Fruit fly (Drosophila melanogaster) Kc167 (cell line): Measurements from ENCODE around the gene CG10510.

ENCODE experiments used
- Myc ChIP-seq: fragments of >200 bp; optimal IDR thresholded peaks from 2 replicates; lab custom pipeline; 2017; ENCODE audit warnings: missing external identifiers
- Sin3A ChIP-seq: fragments of >200 bp; optimal IDR thresholded peaks from 2 replicates; lab custom pipeline; 2018; ENCODE audit warnings: missing external identifiers
- h ChIP-seq: fragments of >200 bp; optimal IDR thresholded peaks from 3 replicates; lab custom pipeline; 2018; ENCODE audit warnings: missing external identifiers
- insv ChIP-seq: fragments of >200 bp; optimal IDR thresholded peaks from 3 replicates; lab custom pipeline; 2018; ENCODE audit warnings: missing external identifiers
- psq ChIP-seq: fragments of >200 bp; optimal IDR thresholded peaks from 2 replicates; lab custom pipeline; 2017; ENCODE audit warnings: missing external identifiers

dm6 chr3L:21219160-21219559 lies 9.3 kb upstream of the CG10510 start:
- TF ChIP-seq Myc (lab: Kevin White, UChicago) (no peak), h (lab: Kevin White, UChicago) (no peak), psq (lab: Kevin White, UChicago) (no peak), Sin3A (lab: Kevin White, UChicago) (no peak), insv (lab: Kevin White, UChicago) (no peak)
